Fruit fly (Drosophila melanogaster) whole organism, pupa: ENCODE results near the gene cmpy.

Experiments used
- CG10348 ChIP-seq: fragments of 200-800 bp; sonication (Bioruptor generic); IDR thresholded peaks from 2 replicates; pipeline ENCODE4 v1.3.6; 2022; ENCODE audit warnings: missing biosample characterization, missing genetic modification characterization
- CG12605 ChIP-seq: fragments of 200-800 bp; sonication (Bioruptor generic); IDR thresholded peaks from 2 replicates; pipeline ENCODE4 v1.3.6; 2022; ENCODE audit warnings: missing biosample characterization, missing genetic modification characterization
- CG13204 ChIP-seq: fragments of 200-800 bp; sonication (Bioruptor generic); optimal IDR thresholded peaks from 2 replicates; lab custom pipeline; 2018; ENCODE audit warnings: missing biosample characterization, mild to moderate bottlenecking, missing genetic modification characterization, moderate library complexity
- CG14655 ChIP-seq: fragments of 200-800 bp; sonication (Bioruptor generic); optimal IDR thresholded peaks from 3 replicates; lab custom pipeline; 2017; ENCODE audit warnings: mild to moderate bottlenecking, missing biosample characterization, missing genetic modification reagents, missing genetic modification characterization
- CG15710 ChIP-seq: fragments of 200-800 bp; sonication (Bioruptor generic); optimal IDR thresholded peaks from 2 replicates; lab custom pipeline; 2018; ENCODE audit warnings: missing biosample characterization, mild to moderate bottlenecking, missing genetic modification characterization, moderate library complexity
- CG17806 ChIP-seq: fragments of 200-800 bp; sonication (Bioruptor generic); optimal IDR thresholded peaks from 2 replicates; lab custom pipeline; 2018; ENCODE audit warnings: missing biosample characterization, mild to moderate bottlenecking, missing genetic modification characterization, moderate library complexity
- CG32121 ChIP-seq: fragments of 200-800 bp; sonication (Bioruptor generic); IDR thresholded peaks from 2 replicates; pipeline ENCODE4 v1.3.6; 2022; ENCODE audit warnings: missing biosample characterization, missing genetic modification characterization
- CG34367 ChIP-seq: fragments of 200-800 bp; sonication (Bioruptor generic); optimal IDR thresholded peaks from 2 replicates; lab custom pipeline; 2018; ENCODE audit warnings: missing biosample characterization, mild to moderate bottlenecking, missing genetic modification characterization
- CG4496 ChIP-seq: fragments of 200-800 bp; sonication (Bioruptor generic); IDR thresholded peaks from 3 replicates; pipeline ENCODE4 v1.3.6; 2022; ENCODE audit warnings: missing biosample characterization, missing genetic modification characterization
- CG8159 ChIP-seq: fragments of 200-800 bp; sonication (Bioruptor generic); optimal IDR thresholded peaks from 3 replicates; lab custom pipeline; 2018; ENCODE audit warnings: missing biosample characterization, mild to moderate bottlenecking, missing genetic modification characterization, moderate library complexity
- CG8301 ChIP-seq: fragments of 200-800 bp; sonication (Bioruptor generic); optimal IDR thresholded peaks from 2 replicates; lab custom pipeline; 2018; ENCODE audit warnings: missing biosample characterization, mild to moderate bottlenecking, missing genetic modification characterization
- CG9948 ChIP-seq: fragments of 200-800 bp; sonication (Bioruptor generic); optimal IDR thresholded peaks from 2 replicates; lab custom pipeline; 2018; ENCODE audit warnings: missing biosample characterization, mild to moderate bottlenecking, missing genetic modification characterization, moderate library complexity
- D1 ChIP-seq: fragments of 200-800 bp; sonication (Bioruptor generic); optimal IDR thresholded peaks from 2 replicates; lab custom pipeline; 2018; ENCODE audit warnings: missing biosample characterization, mild to moderate bottlenecking, missing genetic modification characterization, moderate library complexity
- EcR ChIP-seq: fragments of 200-800 bp; sonication (Bioruptor generic); optimal IDR thresholded peaks from 3 replicates; lab custom pipeline; 2019; ENCODE audit warnings: missing biosample characterization, missing genetic modification characterization, mild to moderate bottlenecking, moderate library complexity, missing genetic modification reagents
- Ets98B ChIP-seq: fragments of 200-800 bp; sonication (Bioruptor generic); IDR thresholded peaks from 2 replicates; pipeline ENCODE4 v1.3.6; 2022; ENCODE audit warnings: missing biosample characterization, missing genetic modification characterization
- Pif1A ChIP-seq: fragments of 200-800 bp; sonication (Bioruptor generic); optimal IDR thresholded peaks from 3 replicates; lab custom pipeline; 2016; ENCODE audit warnings: missing biosample characterization, missing genetic modification characterization
- Pif1B ChIP-seq: fragments of 200-800 bp; sonication (Bioruptor generic); optimal IDR thresholded peaks from 3 replicates; lab custom pipeline; 2016; ENCODE audit warnings: missing biosample characterization, missing genetic modification characterization
- Snoo ChIP-seq: fragments of 200-800 bp; sonication (Bioruptor generic); optimal IDR thresholded peaks from 3 replicates; lab custom pipeline; 2017; ENCODE audit warnings: missing biosample characterization, mild to moderate bottlenecking, missing genetic modification characterization, inconsistent platforms
- fd96Ca ChIP-seq: fragments of 200-800 bp; sonication (Bioruptor generic); IDR thresholded peaks from 3 replicates; pipeline ENCODE4 v1.3.6; 2022; ENCODE audit warnings: missing biosample characterization, missing genetic modification characterization
- gl ChIP-seq: fragments of 200-800 bp; sonication (Bioruptor generic); optimal IDR thresholded peaks from 2 replicates; lab custom pipeline; 2018; ENCODE audit warnings: missing biosample characterization, mild to moderate bottlenecking, missing genetic modification characterization
- rn ChIP-seq: fragments of 200-800 bp; sonication (Bioruptor generic); IDR thresholded peaks from 2 replicates; pipeline ENCODE4 v1.3.6; 2022; ENCODE audit warnings: missing biosample characterization, missing genetic modification characterization

Gene cmpy

DNA sequence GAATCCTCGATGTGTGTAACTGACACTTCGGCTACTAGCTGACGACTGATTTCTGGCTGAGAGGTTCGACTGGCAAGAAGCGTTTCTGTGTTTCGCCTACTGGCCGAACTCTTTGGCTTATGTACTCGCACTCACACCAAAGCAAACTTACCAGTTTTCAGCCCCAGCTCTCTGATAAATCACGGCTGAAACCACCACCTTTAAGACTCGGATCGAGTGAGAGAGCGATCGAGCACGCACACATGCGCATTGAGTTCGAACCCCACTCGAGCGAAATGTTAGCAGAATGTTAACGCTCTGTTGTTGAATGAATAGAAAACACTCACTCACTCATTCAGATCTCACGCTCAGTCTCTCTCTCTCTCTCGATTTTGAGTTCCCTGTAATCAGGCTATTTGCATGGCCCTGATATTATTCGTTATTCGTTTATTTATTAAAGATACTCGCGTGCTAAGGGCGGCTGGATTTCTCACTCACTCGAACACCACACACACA lies 23.6 kb downstream of the cmpy start, which contains the start of gene kni:
Gene kni, minus strand, starts transcription at position 51 of the 495 bp plus-strand sequence.
- TF ChIP-seq CG17806, result no peak
- no peak for TF ChIP-seq CG13204 (GFP tag; lab: Kevin White, UChicago)
- TF ChIP-seq CG8301 (tag; lab: Kevin White, UChicago), result no peak
- no peak for TF ChIP-seq Pif1A
- TF ChIP-seq CG4496 (GFP tag; lab: Robert Waterston, UW), result no peak
- no peak for TF ChIP-seq CG8159 (tag; lab: Kevin White, UChicago)
- TF ChIP-seq rn (GFP tag; lab: Robert Waterston, UW), result no peak
- TF ChIP-seq EcR, result no peak
- no peak for TF ChIP-seq gl
- TF ChIP-seq CG14655 (GFP tag; lab: Kevin White, UChicago), result no peak
- no peak for TF ChIP-seq CG12605 (GFP tag; lab: Robert Waterston, UW)
- no peak for TF ChIP-seq CG9948 (tag; lab: Kevin White, UChicago)
- TF ChIP-seq CG10348 (GFP tag; lab: Robert Waterston, UW), result no peak
- TF ChIP-seq CG32121 (GFP tag; lab: Robert Waterston, UW), result no peak
- TF ChIP-seq Pif1B (GFP tag; lab: Kevin White, UChicago), result no peak

DNA sequence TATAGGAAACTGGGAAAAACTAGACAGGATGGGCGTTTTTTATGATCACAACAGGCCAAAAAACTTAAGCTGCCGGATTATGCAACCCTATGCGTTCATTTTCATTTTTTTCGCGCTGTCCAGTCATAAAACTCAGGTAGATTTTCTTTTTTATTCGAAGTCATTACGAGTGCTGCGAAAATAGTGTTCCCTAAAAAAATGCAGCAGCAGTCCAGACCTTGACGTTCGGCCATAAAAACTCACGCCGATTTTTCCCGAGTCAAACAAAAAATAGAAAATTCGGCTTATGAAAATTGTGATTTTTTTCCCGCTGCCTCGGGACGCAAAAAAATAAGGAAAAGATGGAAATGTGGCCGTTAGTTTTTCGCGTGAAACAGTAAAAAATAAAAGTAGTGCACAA lies 24.4 kb downstream of the cmpy start:
- TF ChIP-seq CG8159 (tag; lab: Kevin White, UChicago) (no peak), gl (no peak), CG13204 (GFP tag; lab: Kevin White, UChicago) (no peak), rn (GFP tag; lab: Robert Waterston, UW) (no peak), CG17806 (no peak), Ets98B (no peak), CG14655 (GFP tag; lab: Kevin White, UChicago) (no peak), EcR (no peak), CG12605 (GFP tag; lab: Robert Waterston, UW) (no peak), fd96Ca (no peak), CG10348 (GFP tag; lab: Robert Waterston, UW) (no peak), D1 (tag; lab: Kevin White, UChicago) (no peak), CG4496 (GFP tag; lab: Robert Waterston, UW) (no peak)

DNA sequence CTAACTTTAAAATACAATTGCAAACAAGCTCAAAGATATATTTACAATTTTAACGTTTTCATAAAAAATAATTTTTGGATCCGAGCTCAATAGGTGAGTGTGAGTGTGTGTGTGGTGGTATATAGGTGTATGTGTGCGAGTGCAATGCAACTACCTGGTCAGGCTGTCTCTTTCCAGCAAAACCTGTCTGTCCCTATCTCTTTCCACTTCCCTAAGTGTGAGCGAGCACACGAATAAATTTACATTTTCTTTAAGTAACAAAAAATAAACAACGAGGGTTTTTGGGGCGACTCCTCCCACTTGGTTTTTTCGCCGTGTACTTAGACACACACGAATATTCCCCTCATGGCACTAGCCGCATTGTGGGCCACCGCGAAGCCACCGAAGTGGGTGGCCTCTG lies 26.5 kb downstream of the cmpy start:
- no peak for TF ChIP-seq gl

DNA sequence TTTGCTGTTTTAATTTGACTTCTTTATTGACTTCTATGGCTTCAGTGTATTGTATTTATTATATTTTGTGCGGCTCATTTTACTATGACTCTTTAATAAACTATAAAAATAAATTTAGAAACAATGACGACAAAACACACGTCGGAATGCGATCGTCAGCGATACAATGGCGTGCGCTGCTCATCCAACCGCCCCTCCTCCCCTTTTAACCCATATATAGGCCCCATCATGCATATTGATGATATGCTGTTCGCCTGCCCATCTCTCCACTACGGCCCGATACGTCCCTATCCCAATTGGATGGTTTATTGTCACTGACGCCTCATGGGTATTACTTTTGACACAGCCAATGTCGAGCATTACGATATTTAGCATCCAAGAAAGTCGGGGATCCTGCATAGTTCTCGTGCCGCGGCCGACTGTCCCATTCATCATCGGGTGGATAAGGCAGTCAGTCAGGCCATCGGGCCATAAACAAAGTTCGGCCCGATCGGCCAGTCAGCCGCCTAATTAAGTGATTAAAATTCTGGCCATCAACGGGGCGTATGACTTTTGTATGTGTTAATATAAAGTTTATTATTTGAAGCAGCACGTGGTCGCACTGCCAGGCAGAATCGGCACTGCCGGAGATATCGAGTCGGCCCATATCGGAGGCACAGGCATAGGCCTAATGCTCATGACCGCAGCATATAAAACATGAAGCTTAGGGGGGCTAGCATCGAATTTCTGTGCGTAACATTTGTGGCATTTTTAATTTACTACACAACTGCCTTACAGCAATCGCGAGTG lies 27.9 kb downstream of the cmpy start:
- no peak for TF ChIP-seq gl
- TF ChIP-seq rn (GFP tag; lab: Robert Waterston, UW), result no peak
- no peak for TF ChIP-seq Snoo (tag; lab: Kevin White, UChicago)
- no peak for TF ChIP-seq CG32121 (GFP tag; lab: Robert Waterston, UW)
- no peak for TF ChIP-seq EcR
- no peak for TF ChIP-seq Pif1B (GFP tag; lab: Kevin White, UChicago)
- no peak for TF ChIP-seq CG8159 (tag; lab: Kevin White, UChicago)
- no peak for TF ChIP-seq CG17806
- no peak for TF ChIP-seq CG12605 (GFP tag; lab: Robert Waterston, UW)
- no peak for TF ChIP-seq CG8301 (tag; lab: Kevin White, UChicago)
- TF ChIP-seq CG15710 (tag; lab: Kevin White, UChicago), result no peak
- TF ChIP-seq CG9948 (tag; lab: Kevin White, UChicago), result no peak
- TF ChIP-seq CG34367 (tag; lab: Kevin White, UChicago), result no peak
- TF ChIP-seq CG4496 (GFP tag; lab: Robert Waterston, UW), result no peak
- no peak for TF ChIP-seq D1 (tag; lab: Kevin White, UChicago)
- TF ChIP-seq fd96Ca, result no peak
- no peak for TF ChIP-seq CG10348 (GFP tag; lab: Robert Waterston, UW)

DNA sequence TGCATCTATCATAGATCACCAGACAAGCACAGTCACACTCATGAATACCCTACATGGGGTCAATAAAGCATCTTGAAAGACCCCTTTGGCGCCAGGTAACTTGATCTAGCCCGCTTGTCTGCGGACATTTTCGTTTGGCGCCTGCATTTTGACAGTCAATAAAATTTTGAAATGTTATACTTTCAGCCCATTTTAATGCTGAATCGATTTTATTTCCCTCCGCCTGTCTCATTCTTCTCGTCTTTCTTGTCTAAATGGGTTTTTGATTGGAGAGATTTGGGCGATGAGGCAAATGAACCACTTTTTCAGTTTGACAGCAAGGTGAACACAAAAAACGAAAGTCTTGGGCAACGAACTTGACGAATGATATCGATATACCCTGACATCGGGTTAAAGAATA lies 28.9 kb downstream of the cmpy start:
- TF ChIP-seq CG12605 (GFP tag; lab: Robert Waterston, UW) (no peak), CG17806 (no peak), CG32121 (GFP tag; lab: Robert Waterston, UW) (no peak)
- TF ChIP-seq, all 21 proteins: peak for 0

DNA sequence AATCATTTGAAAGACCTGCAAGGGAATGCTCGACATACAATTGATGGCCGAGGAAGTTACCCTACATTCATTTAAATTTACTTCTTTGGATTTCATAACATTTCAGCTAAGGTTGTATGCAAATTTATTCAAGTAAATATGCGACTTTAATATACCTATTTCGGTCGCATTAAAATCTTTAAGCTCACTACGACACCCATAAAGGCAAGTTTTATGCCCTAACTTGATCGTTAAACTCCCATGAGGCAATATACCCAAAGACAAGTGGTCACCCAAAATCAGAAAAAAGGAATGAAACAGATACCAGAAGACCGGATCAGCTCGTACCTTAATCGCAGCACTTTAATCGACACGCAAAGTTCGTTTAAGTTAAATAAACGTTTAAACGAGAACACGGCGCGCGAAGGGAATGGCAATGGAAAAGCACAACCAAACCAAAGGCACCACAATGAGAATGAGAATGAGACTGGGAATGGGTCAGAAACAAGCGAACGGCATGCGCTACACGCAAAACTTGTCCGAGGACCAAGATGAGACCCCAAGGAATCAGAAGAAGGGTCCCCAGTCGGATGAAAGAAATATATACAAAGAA lies 30.7 kb downstream of the cmpy start:
- no peak for TF ChIP-seq CG32121 (GFP tag; lab: Robert Waterston, UW)
- peak; percentile 76 for TF ChIP-seq EcR
- TF ChIP-seq CG34367 (tag; lab: Kevin White, UChicago), result peak; percentile 19
- TF ChIP-seq Pif1B (GFP tag; lab: Kevin White, UChicago), result peak; percentile 2
- TF ChIP-seq Pif1A, result no peak
- TF ChIP-seq CG10348 (GFP tag; lab: Robert Waterston, UW), result no peak
- TF ChIP-seq CG12605 (GFP tag; lab: Robert Waterston, UW), result no peak
- TF ChIP-seq Ets98B, result no peak
- no peak for TF ChIP-seq CG15710 (tag; lab: Kevin White, UChicago)
- TF ChIP-seq CG8159 (tag; lab: Kevin White, UChicago), result peak; percentile 39
- TF ChIP-seq CG9948 (tag; lab: Kevin White, UChicago), result peak; percentile 13
- TF ChIP-seq CG17806, result peak; percentile 9
- TF ChIP-seq CG14655 (GFP tag; lab: Kevin White, UChicago), result no peak
- no peak for TF ChIP-seq fd96Ca
- TF ChIP-seq CG13204 (GFP tag; lab: Kevin White, UChicago), result peak; percentile 17
- no peak for TF ChIP-seq rn (GFP tag; lab: Robert Waterston, UW)
- no peak for TF ChIP-seq Snoo (tag; lab: Kevin White, UChicago)
- no peak for TF ChIP-seq gl
- no peak for TF ChIP-seq CG4496 (GFP tag; lab: Robert Waterston, UW)
- TF ChIP-seq D1 (tag; lab: Kevin White, UChicago), result no peak
- TF ChIP-seq CG8301 (tag; lab: Kevin White, UChicago), result no peak
